Worm (Caenorhabditis elegans) whole organism, L4 larva: Measurements from ENCODE around the gene C05G5.5.

Source experiments
- F26F4.8 ChIP-seq: fragments of 200-800 bp; sonication (Bioruptor generic); conservative IDR thresholded peaks from 2 replicates; pipeline ENCODE4 v1.3.6; 2022; ENCODE audit warnings: missing genetic modification characterization, missing compliant biosample characterization
- F37D6.2 ChIP-seq: sonication (generic microtip); optimal IDR thresholded peaks from 2 replicates; lab custom pipeline; 2016; ENCODE audit warnings: mild to moderate bottlenecking, missing genetic modification characterization, missing compliant biosample characterization
- F49E8.2 ChIP-seq: sonication (generic microtip); optimal IDR thresholded peaks from 2 replicates; lab custom pipeline; 2016; ENCODE audit warnings: missing compliant biosample characterization, mild to moderate bottlenecking, missing genetic modification characterization, borderline replicate concordance
- R02D3.7 ChIP-seq: fragments of 150-350 bp; sonication (generic microtip); optimal IDR thresholded peaks from 3 replicates; lab custom pipeline; 2014; ENCODE audit warnings: missing biosample characterization, missing genetic modification characterization
- T26A8.4 ChIP-seq: fragments of 200-800 bp; sonication (Bioruptor generic); IDR thresholded peaks from 2 replicates; pipeline ENCODE4 v1.3.6; 2022; ENCODE audit warnings: missing genetic modification characterization, missing compliant biosample characterization
- Y48G9A.11 ChIP-seq: fragments of 200-800 bp; sonication (Bioruptor generic); IDR thresholded peaks from 2 replicates; pipeline ENCODE4 v1.3.6; 2022; ENCODE audit warnings: missing genetic modification reagents, missing genetic modification characterization, missing compliant biosample characterization
- ZK337.2 ChIP-seq: fragments of 200-800 bp; sonication (Bioruptor generic); IDR thresholded peaks from 2 replicates; pipeline ENCODE4 v1.3.6; 2022; ENCODE audit warnings: missing genetic modification reagents, missing genetic modification characterization, missing compliant biosample characterization
- ama-1 ChIP-seq: fragments of 150-350 bp; optimal IDR thresholded peaks from 2 replicates; lab custom pipeline; 2014; ENCODE audit warnings: inconsistent platforms, mixed read lengths
- arid-1 ChIP-seq: fragments of 200-800 bp; sonication (Bioruptor generic); conservative IDR thresholded peaks from 2 replicates; pipeline ENCODE4 v1.3.6; 2022; ENCODE audit warnings: missing genetic modification reagents, missing genetic modification characterization, missing compliant biosample characterization
- ceh-28 ChIP-seq: fragments of 150-350 bp; optimal IDR thresholded peaks from 2 replicates; lab custom pipeline; 2014; ENCODE audit warnings: missing biosample characterization, missing genetic modification reagents, missing genetic modification characterization
- ceh-32 ChIP-seq: sonication (generic microtip); optimal IDR thresholded peaks from 2 replicates; lab custom pipeline; 2016; ENCODE audit warnings: mild to moderate bottlenecking, missing genetic modification characterization, missing compliant biosample characterization; ENCODE audit not compliant: poor library complexity
- ceh-62 ChIP-seq: sonication (generic microtip); optimal IDR thresholded peaks from 2 replicates; lab custom pipeline; 2017; ENCODE audit warnings: missing biosample characterization, missing genetic modification characterization
- cey-2 ChIP-seq: sonication (generic microtip); optimal IDR thresholded peaks from 3 replicates; lab custom pipeline; 2017; ENCODE audit warnings: missing genetic modification characterization, mild to moderate bottlenecking, missing compliant biosample characterization, antibody characterized with exemption, borderline replicate concordance; ENCODE audit not compliant: insufficient read depth
- daf-12 ChIP-seq: fragments of 150-350 bp; optimal IDR thresholded peaks from 2 replicates; lab custom pipeline; 2014; ENCODE audit warnings: missing biosample characterization, missing genetic modification reagents, missing genetic modification characterization
- daf-16 ChIP-seq, 3 experiments: sonication (generic microtip); optimal IDR thresholded peaks; 2 replicates each; lab custom pipeline; 2016 to 2017; ENCODE audit warnings: missing genetic modification characterization in 3 of 3, missing genetic modification reagents in 3 of 3, mild to moderate bottlenecking in 2 of 3, missing compliant biosample characterization in 2 of 3, missing biosample characterization in 1 of 3, moderate library complexity in 1 of 3
- dmd-6 ChIP-seq: fragments of 200-800 bp; sonication (Bioruptor generic); IDR thresholded peaks from 2 replicates; pipeline ENCODE4 v1.3.6; 2022; ENCODE audit warnings: missing genetic modification reagents, missing genetic modification characterization, missing compliant biosample characterization
- duxl-1 ChIP-seq: sonication (generic microtip); optimal IDR thresholded peaks from 2 replicates; lab custom pipeline; 2016; ENCODE audit warnings: mild to moderate bottlenecking, missing genetic modification characterization, moderate library complexity, missing compliant biosample characterization; ENCODE audit not compliant: poor library complexity
- dve-1 ChIP-seq: sonication (generic microtip); optimal IDR thresholded peaks from 2 replicates; lab custom pipeline; 2017; ENCODE audit warnings: antibody characterized with exemption, mild to moderate bottlenecking, missing genetic modification characterization, missing compliant biosample characterization; ENCODE audit not compliant: insufficient read depth
- egl-27 ChIP-seq: sonication (generic microtip); optimal IDR thresholded peaks from 3 replicates; lab custom pipeline; 2017; ENCODE audit warnings: missing biosample characterization, missing genetic modification reagents, missing genetic modification characterization
- hlh-30 ChIP-seq: sonication (generic microtip); optimal IDR thresholded peaks from 2 replicates; lab custom pipeline; 2017; ENCODE audit warnings: antibody characterized with exemption, mild to moderate bottlenecking, missing genetic modification characterization, missing compliant biosample characterization; ENCODE audit not compliant: insufficient read depth
- hmg-1.1 ChIP-seq: fragments of 200-800 bp; sonication (Bioruptor generic); IDR thresholded peaks from 2 replicates; pipeline ENCODE4 v1.3.6; 2022; ENCODE audit warnings: missing genetic modification reagents, missing genetic modification characterization, missing compliant biosample characterization
- jun-1 ChIP-seq: fragments of 150-350 bp; optimal IDR thresholded peaks from 2 replicates; lab custom pipeline; 2014; ENCODE audit warnings: missing biosample characterization, missing genetic modification reagents, missing genetic modification characterization
- lim-7 ChIP-seq: fragments of 200-800 bp; sonication (Bioruptor generic); IDR thresholded peaks from 2 replicates; pipeline ENCODE4 v1.3.6; 2022; ENCODE audit warnings: missing genetic modification characterization, missing compliant biosample characterization
- lin-13 ChIP-seq: fragments of 150-350 bp; optimal IDR thresholded peaks from 2 replicates; lab custom pipeline; 2014; ENCODE audit warnings: missing biosample characterization, missing genetic modification reagents, missing genetic modification characterization
- lin-15B ChIP-seq: fragments of 150-350 bp; sonication (generic microtip); optimal IDR thresholded peaks from 3 replicates; lab custom pipeline; 2014; ENCODE audit warnings: missing biosample characterization, missing genetic modification characterization
- lin-29 ChIP-seq: fragments of 200-800 bp; sonication (Bioruptor generic); IDR thresholded peaks from 2 replicates; pipeline ENCODE4 v1.3.6; 2022; ENCODE audit warnings: missing genetic modification reagents, missing genetic modification characterization, missing compliant biosample characterization
- lin-39 ChIP-seq: fragments of 150-350 bp; optimal IDR thresholded peaks from 2 replicates; lab custom pipeline; 2014; ENCODE audit warnings: missing biosample characterization, missing genetic modification reagents, missing genetic modification characterization
- lsy-2 ChIP-seq, 2 experiments: fragments of 150-350 bp in 1 of 2; sonication (generic microtip) in 1 of 2; optimal IDR thresholded peaks; 2 replicates each; lab custom pipeline; 2014 to 2017; ENCODE audit warnings: missing biosample characterization in 2 of 2, missing genetic modification characterization in 2 of 2
- madf-5 ChIP-seq, 2 experiments: fragments of 200-800 bp; sonication (Bioruptor generic); IDR thresholded peaks; 2 replicates each; pipeline ENCODE4 v1.3.6; 2022; ENCODE audit warnings: missing compliant biosample characterization in 2 of 2, missing genetic modification characterization in 2 of 2
- madf-9 ChIP-seq: fragments of 200-800 bp; sonication (Bioruptor generic); conservative IDR thresholded peaks from 2 replicates; pipeline ENCODE4 v1.3.6; 2022; ENCODE audit warnings: missing genetic modification reagents, missing genetic modification characterization, missing compliant biosample characterization
- mdl-1 ChIP-seq, 2 experiments: fragments of 150-350 bp in 1 of 2; sonication (generic microtip) in 1 of 2; optimal IDR thresholded peaks; 2 replicates each; lab custom pipeline; 2014 to 2017; ENCODE audit warnings: missing biosample characterization in 2 of 2, missing genetic modification characterization in 2 of 2
- mdt-29 ChIP-seq: fragments of 200-800 bp; sonication (Bioruptor generic); IDR thresholded peaks from 2 replicates; pipeline ENCODE4 v1.3.6; 2022; ENCODE audit warnings: missing genetic modification reagents, missing genetic modification characterization, missing compliant biosample characterization
- mep-1 ChIP-seq: fragments of 150-350 bp; sonication (generic microtip); optimal IDR thresholded peaks from 3 replicates; lab custom pipeline; 2014; ENCODE audit warnings: missing biosample characterization, missing genetic modification characterization
- mxl-2 ChIP-seq: fragments of 200-800 bp; sonication (Bioruptor generic); conservative IDR thresholded peaks from 2 replicates; pipeline ENCODE4 v1.3.6; 2022; ENCODE audit warnings: missing genetic modification reagents, missing genetic modification characterization, missing compliant biosample characterization
- mxl-3 ChIP-seq: fragments of 200-800 bp; sonication (Bioruptor generic); optimal IDR thresholded peaks from 2 replicates; lab custom pipeline; 2018; ENCODE audit warnings: mild to moderate bottlenecking, missing genetic modification characterization, missing compliant biosample characterization
- nhr-111 ChIP-seq: fragments of 200-800 bp; sonication (Bioruptor generic); optimal IDR thresholded peaks from 2 replicates; lab custom pipeline; 2018; ENCODE audit warnings: mild to moderate bottlenecking, missing genetic modification characterization, missing compliant biosample characterization
- nhr-237 ChIP-seq: sonication (generic microtip); optimal IDR thresholded peaks from 2 replicates; lab custom pipeline; 2017; ENCODE audit warnings: missing biosample characterization, missing genetic modification characterization
- nhr-25 ChIP-seq: sonication (generic microtip); optimal IDR thresholded peaks from 2 replicates; lab custom pipeline; 2017; ENCODE audit warnings: missing genetic modification characterization, mild to moderate bottlenecking, missing compliant biosample characterization, antibody characterized with exemption, moderate library complexity, borderline replicate concordance; ENCODE audit not compliant: insufficient read depth
- nhr-28 ChIP-seq: fragments of 150-350 bp; optimal IDR thresholded peaks from 2 replicates; lab custom pipeline; 2014; ENCODE audit warnings: missing biosample characterization, missing genetic modification characterization
- nhr-76 ChIP-seq: fragments of 150-350 bp; optimal IDR thresholded peaks from 2 replicates; lab custom pipeline; 2014; ENCODE audit warnings: missing biosample characterization, missing genetic modification characterization
- php-3 ChIP-seq: fragments of 200-800 bp; sonication (Bioruptor generic); IDR thresholded peaks from 2 replicates; pipeline ENCODE4 v1.3.6; 2022; ENCODE audit warnings: missing genetic modification reagents, missing genetic modification characterization, missing compliant biosample characterization
- rbr-2 ChIP-seq: sonication (generic microtip); optimal IDR thresholded peaks from 2 replicates; lab custom pipeline; 2016; ENCODE audit warnings: missing genotype, missing genetic modification characterization, missing compliant biosample characterization
- set-16 ChIP-seq: fragments of 200-800 bp; sonication (Bioruptor generic); IDR thresholded peaks from 2 replicates; pipeline ENCODE4 v1.3.6; 2022; ENCODE audit warnings: missing genetic modification reagents, missing genetic modification characterization, missing compliant biosample characterization
- snpc-1.2 ChIP-seq: fragments of 200-800 bp; sonication (Bioruptor generic); IDR thresholded peaks from 2 replicates; pipeline ENCODE4 v1.3.6; 2022; ENCODE audit warnings: missing genetic modification reagents, missing genetic modification characterization, missing compliant biosample characterization
- snpc-4 ChIP-seq: fragments of 150-350 bp; optimal IDR thresholded peaks from 2 replicates; lab custom pipeline; 2014; ENCODE audit warnings: missing biosample characterization, missing genetic modification characterization
- spr-1 ChIP-seq: sonication (generic microtip); optimal IDR thresholded peaks from 2 replicates; lab custom pipeline; 2016; ENCODE audit warnings: mild to moderate bottlenecking, missing genetic modification characterization, missing compliant biosample characterization
- spr-3 ChIP-seq: fragments of 200-800 bp; sonication (Bioruptor generic); optimal IDR thresholded peaks from 2 replicates; lab custom pipeline; 2018; ENCODE audit warnings: mild to moderate bottlenecking, missing genetic modification characterization, missing compliant biosample characterization
- zag-1 ChIP-seq: fragments of 150-350 bp; optimal IDR thresholded peaks from 2 replicates; lab custom pipeline; 2014; ENCODE audit warnings: missing biosample characterization, missing genetic modification characterization
- ztf-11 ChIP-seq: fragments of 150-350 bp; optimal IDR thresholded peaks from 2 replicates; lab custom pipeline; 2014; ENCODE audit warnings: missing biosample characterization, missing genetic modification characterization
- ztf-7 ChIP-seq: fragments of 150-350 bp; optimal IDR thresholded peaks from 2 replicates; lab custom pipeline; 2014; ENCODE audit warnings: missing biosample characterization, missing genetic modification characterization

Gene C05G5.5

ce11 chrX:14746948-14747347 lies 14.0 kb downstream of the C05G5.5 start, which contains the start of gene C05G5.2 (continued):
- no peak for TF ChIP-seq lim-7
- TF ChIP-seq ZK337.2 (GFP tag; lab: Robert Waterston, UW): no peak
- TF ChIP-seq lin-13 (GFP tag; lab: Kevin White, UChicago): peak; percentile 94
- no peak for TF ChIP-seq ztf-11 (tag; lab: Kevin White, UChicago)
- TF ChIP-seq ceh-28 (tag; lab: Kevin White, UChicago): no peak
- TF ChIP-seq F49E8.2 (tag; lab: Kevin White, UChicago): no peak
- TF ChIP-seq madf-5 (GFP tag; IDR thresholded peaks at IDR 0.05; lab: Robert Waterston, UW): no peak
- TF ChIP-seq lin-15B: no peak
- TF ChIP-seq spr-1 (tag; lab: Kevin White, UChicago): peak; percentile 76
- no peak for TF ChIP-seq nhr-76 (tag; lab: Kevin White, UChicago)
- peak; percentile 0 to 38 for TF ChIP-seq daf-16 (GFP tag; optimal IDR thresholded peaks at IDR 0.05; lab: Kevin White, UChicago)
- TF ChIP-seq daf-16 (tag; optimal IDR thresholded peaks at IDR 0.05; lab: Kevin White, UChicago): peak; percentile 98
- TF ChIP-seq nhr-25 (tag; lab: Kevin White, UChicago): peak; percentile 83
- peak; percentile 70 for TF ChIP-seq jun-1 (tag; lab: Kevin White, UChicago)
- TF ChIP-seq nhr-111 (GFP tag; lab: Kevin White, UChicago): no peak
- peak; percentile 40 to 89 for TF ChIP-seq mdl-1 (tag; optimal IDR thresholded peaks at IDR 0.05; lab: Kevin White, UChicago)
- peak; percentile 57 for TF ChIP-seq T26A8.4 (GFP tag; lab: Robert Waterston, UW)
- peak; percentile 9 for TF ChIP-seq snpc-4 (tag; lab: Kevin White, UChicago)
- no peak for TF ChIP-seq snpc-1.2
- TF ChIP-seq F37D6.2 (tag; lab: Kevin White, UChicago): peak; percentile 73
- TF ChIP-seq ztf-7 (tag; lab: Kevin White, UChicago): peak; percentile 58
- peak; percentile 91 for TF ChIP-seq rbr-2 (tag; lab: Kevin White, UChicago)
- no peak for TF ChIP-seq daf-12 (tag; lab: Kevin White, UChicago)
- peak; percentile 43; the same call in 1 of the 2 replicates for TF ChIP-seq set-16
- no peak for TF ChIP-seq egl-27 (tag; lab: Kevin White, UChicago)
- peak; percentile 48 to 92 for TF ChIP-seq lsy-2 (tag; optimal IDR thresholded peaks at IDR 0.05; lab: Kevin White, UChicago)
- no peak for TF ChIP-seq mdt-29 (GFP tag; lab: Robert Waterston, UW)
- no peak for TF ChIP-seq ceh-62 (tag; lab: Kevin White, UChicago)
- no peak for TF ChIP-seq R02D3.7 (tag; lab: Kevin White, UChicago)
- no peak for TF ChIP-seq nhr-237 (tag; lab: Kevin White, UChicago)
- no peak for TF ChIP-seq F26F4.8 (GFP tag; lab: Robert Waterston, UW)
- peak; percentile 96 for TF ChIP-seq mep-1 (tag; lab: Kevin White, UChicago)
- no peak for TF ChIP-seq mxl-2 (GFP tag; lab: Robert Waterston, UW)
- no peak for TF ChIP-seq lin-39 (tag; lab: Kevin White, UChicago)
- no peak for TF ChIP-seq zag-1 (tag; lab: Kevin White, UChicago)
- peak; percentile 94 for TF ChIP-seq nhr-28 (tag; lab: Kevin White, UChicago)
- TF ChIP-seq php-3: peak; percentile 57; the same call in 1 of the 2 replicates
- peak; percentile 55; the same call in 1 of the 2 replicates for TF ChIP-seq madf-9 (GFP tag; lab: Robert Waterston, UW)
- peak; percentile 99 for TF ChIP-seq dve-1 (tag; lab: Kevin White, UChicago)
- TF ChIP-seq dmd-6 (GFP tag; lab: Robert Waterston, UW): peak; percentile 92
- TF ChIP-seq spr-3 (GFP tag; lab: Kevin White, UChicago): no peak
- TF ChIP-seq cey-2 (tag; lab: Kevin White, UChicago): peak; percentile 6
- no peak for TF ChIP-seq lin-29 (GFP tag; lab: Robert Waterston, UW)
- TF ChIP-seq ceh-32 (tag; lab: Kevin White, UChicago): no peak
- peak; percentile 59 for TF ChIP-seq duxl-1
- peak; percentile 83 for TF ChIP-seq arid-1 (GFP tag; lab: Robert Waterston, UW)
- peak; percentile 89 for TF ChIP-seq hlh-30 (tag; lab: Kevin White, UChicago)
- no peak for TF ChIP-seq Y48G9A.11 (GFP tag; lab: Robert Waterston, UW)
- peak; percentile 90 for TF ChIP-seq hmg-1.1 (GFP tag; lab: Robert Waterston, UW)
- TF ChIP-seq mxl-3 (GFP tag; lab: Kevin White, UChicago): peak; percentile 97
- no peak for TF ChIP-seq ama-1 (lab: Kevin White, UChicago)
